Fruit fly (Drosophila melanogaster) whole organism, adult: ENCODE measurements around the gene Nhe2.

Source experiments
- CG11617 ChIP-seq: fragments of 200-800 bp; sonication (Bioruptor generic); optimal IDR thresholded peaks from 2 replicates; lab custom pipeline; 2017; ENCODE audit warnings: mild to moderate bottlenecking, missing biosample characterization, missing genetic modification reagents, missing genetic modification characterization
- CG12768 ChIP-seq: fragments of 200-800 bp; sonication (Bioruptor generic); optimal IDR thresholded peaks from 2 replicates; lab custom pipeline; 2017; ENCODE audit warnings: missing biosample characterization, missing genetic modification characterization, mild to moderate bottlenecking, moderate library complexity, missing genetic modification reagents
- CG14711 ChIP-seq: fragments of 200-800 bp; sonication (Bioruptor generic); optimal IDR thresholded peaks from 2 replicates; lab custom pipeline; 2018; ENCODE audit warnings: missing biosample characterization, mild to moderate bottlenecking, missing genetic modification characterization, moderate library complexity
- CG1620 ChIP-seq: fragments of 200-800 bp; sonication (Bioruptor generic); optimal IDR thresholded peaks from 2 replicates; lab custom pipeline; 2016; ENCODE audit warnings: missing biosample characterization, missing genetic modification characterization
- CG33017 ChIP-seq: fragments of 200-800 bp; sonication (Bioruptor generic); optimal IDR thresholded peaks from 2 replicates; lab custom pipeline; 2018; ENCODE audit warnings: missing biosample characterization, mild to moderate bottlenecking, missing genetic modification characterization, moderate library complexity
- CG5204 ChIP-seq: fragments of 200-800 bp; sonication (Bioruptor generic); optimal IDR thresholded peaks from 2 replicates; lab custom pipeline; 2016; ENCODE audit warnings: missing biosample characterization, missing genetic modification characterization
- CG7045 ChIP-seq: fragments of 200-800 bp; sonication (Bioruptor generic); optimal IDR thresholded peaks from 2 replicates; lab custom pipeline; 2017; ENCODE audit warnings: missing biosample characterization, mild to moderate bottlenecking, missing genetic modification characterization
- CG7101 ChIP-seq: fragments of 200-800 bp; sonication (Bioruptor generic); optimal IDR thresholded peaks from 2 replicates; lab custom pipeline; 2018; ENCODE audit warnings: missing biosample characterization, mild to moderate bottlenecking, missing genetic modification characterization, moderate library complexity
- Clk ChIP-seq: fragments of 200-800 bp; sonication (Bioruptor generic); optimal IDR thresholded peaks from 2 replicates; lab custom pipeline; 2017; ENCODE audit warnings: missing biosample characterization, missing genetic modification characterization
- Crg-1 ChIP-seq: fragments of 200-800 bp; sonication (Bioruptor generic); optimal IDR thresholded peaks from 2 replicates; lab custom pipeline; 2016; ENCODE audit warnings: missing biosample characterization, missing genetic modification characterization
- Hr96 ChIP-seq: fragments of 200-800 bp; sonication (Bioruptor generic); optimal IDR thresholded peaks from 2 replicates; lab custom pipeline; 2016; ENCODE audit warnings: missing biosample characterization, missing genetic modification characterization
- Mnt ChIP-seq: fragments of 200-800 bp; sonication (Bioruptor generic); optimal IDR thresholded peaks from 2 replicates; lab custom pipeline; 2016; ENCODE audit warnings: missing biosample characterization, mild to moderate bottlenecking, missing genetic modification characterization
- bab1 ChIP-seq: fragments of 200-800 bp; sonication (Bioruptor generic); optimal IDR thresholded peaks from 3 replicates; lab custom pipeline; 2019; ENCODE audit warnings: missing biosample characterization, mild to moderate bottlenecking, missing genetic modification characterization, moderate library complexity
- cic ChIP-seq: fragments of 200-800 bp; sonication (Bioruptor generic); optimal IDR thresholded peaks from 2 replicates; lab custom pipeline; 2017; ENCODE audit warnings: missing biosample characterization, mild to moderate bottlenecking, missing genetic modification characterization, moderate library complexity
- cnc ChIP-seq, 2 experiments: fragments of >200 bp; optimal IDR thresholded peaks; 2 replicates each; lab custom pipeline; 2017
- kay ChIP-seq: fragments of 200-800 bp; sonication (Bioruptor generic); peaks from one replicate; lab custom pipeline; 2016; ENCODE audit warnings: missing biosample characterization, missing genetic modification characterization, borderline replicate concordance
- ovo ChIP-seq: fragments of 200-800 bp; sonication (Bioruptor generic); optimal IDR thresholded peaks from 2 replicates; lab custom pipeline; 2016; ENCODE audit warnings: missing biosample characterization, missing genetic modification characterization
- pad ChIP-seq: fragments of 200-800 bp; sonication (Bioruptor generic); optimal IDR thresholded peaks from 3 replicates; lab custom pipeline; 2017; ENCODE audit warnings: missing biosample characterization, missing genetic modification characterization, mild to moderate bottlenecking, moderate library complexity, missing genetic modification reagents
- tj ChIP-seq: fragments of 200-800 bp; sonication (Bioruptor generic); optimal IDR thresholded peaks from 3 replicates; lab custom pipeline; 2017; ENCODE audit warnings: missing biosample characterization, mild to moderate bottlenecking, missing genetic modification characterization, moderate library complexity
- toe ChIP-seq: fragments of 200-800 bp; sonication (Bioruptor generic); optimal IDR thresholded peaks from 2 replicates; lab custom pipeline; 2016; ENCODE audit warnings: missing biosample characterization, missing genetic modification characterization

Nhe2 gene

dm6 chr2L:21086406-21086805 lies 18.0 kb upstream of the Nhe2 start, which contains the start of gene CG33509:
Gene CG33509, minus strand, starts transcription at chr2L:21086506.
- no peak for TF ChIP-seq Mnt (GFP tag; lab: Kevin White, UChicago)
- no peak for TF ChIP-seq Clk (GFP tag; lab: Kevin White, UChicago)
- no peak for TF ChIP-seq cic (GFP tag; lab: Kevin White, UChicago)
- TF ChIP-seq ovo (GFP tag; lab: Kevin White, UChicago), result no peak
- TF ChIP-seq toe (GFP tag; lab: Kevin White, UChicago), result no peak
- no peak for TF ChIP-seq CG1620 (GFP tag; lab: Kevin White, UChicago)
- no peak for TF ChIP-seq CG14711 (tag; lab: Kevin White, UChicago)
- no peak for TF ChIP-seq CG33017 (tag; lab: Kevin White, UChicago)
- TF ChIP-seq CG7045 (GFP tag; lab: Kevin White, UChicago), result no peak
- TF ChIP-seq cnc (optimal IDR thresholded peaks at IDR 0.05; lab: Kevin White, UChicago), result no peak
- TF ChIP-seq CG12768 (GFP tag; lab: Kevin White, UChicago), result no peak
- no peak for TF ChIP-seq bab1

- no peak for TF ChIP-seq CG1620 (GFP tag; lab: Kevin White, UChicago)
- no peak for TF ChIP-seq Mnt (GFP tag; lab: Kevin White, UChicago)
- TF ChIP-seq kay (GFP tag; lab: Kevin White, UChicago), result peak; percentile 15
Measured at dm6 chr2L:21088651-21089050, 15.7 kb upstream of the Nhe2 start, which contains the start of gene ppk13. Gene ppk13, minus strand, starts transcription at chr2L:21088751.

dm6 chr2L:21089075-21089474 lies 15.3 kb upstream of the Nhe2 start, which contains the start of gene CG9259:
Gene CG9259, plus strand, starts transcription at chr2L:21089375.
- no peak for TF ChIP-seq cic (GFP tag; lab: Kevin White, UChicago)
- no peak for TF ChIP-seq pad (GFP tag; lab: Kevin White, UChicago)
- no peak for TF ChIP-seq CG7101 (tag; lab: Kevin White, UChicago)
- TF ChIP-seq CG12768 (GFP tag; lab: Kevin White, UChicago), result no peak
- TF ChIP-seq Crg-1 (GFP tag; lab: Kevin White, UChicago), result no peak
- no peak for TF ChIP-seq bab1

- TF ChIP-seq CG7101 (tag; lab: Kevin White, UChicago) (no peak), cnc (optimal IDR thresholded peaks at IDR 0.05; lab: Kevin White, UChicago) (no peak), CG33017 (tag; lab: Kevin White, UChicago) (no peak), tj (GFP tag; lab: Kevin White, UChicago) (no peak), CG7045 (GFP tag; lab: Kevin White, UChicago) (no peak), CG5204 (GFP tag; lab: Kevin White, UChicago) (no peak), ovo (GFP tag; lab: Kevin White, UChicago) (no peak), bab1 (no peak), CG14711 (tag; lab: Kevin White, UChicago) (no peak), CG1620 (GFP tag; lab: Kevin White, UChicago) (no peak), pad (GFP tag; lab: Kevin White, UChicago) (no peak), kay (GFP tag; lab: Kevin White, UChicago) (no peak), CG12768 (GFP tag; lab: Kevin White, UChicago) (no peak), Mnt (GFP tag; lab: Kevin White, UChicago) (no peak), Crg-1 (GFP tag; lab: Kevin White, UChicago) (no peak)
Measured at dm6 chr2L:21090958-21091357, 13.4 kb upstream of the Nhe2 start, which contains the start of gene CG14397. Gene CG14397, plus strand, starts transcription at chr2L:21091227.

- peak; percentile 5 for TF ChIP-seq bab1
- peak; percentile 8 for TF ChIP-seq CG12768 (GFP tag; lab: Kevin White, UChicago)
- TF ChIP-seq CG33017 (tag; lab: Kevin White, UChicago), result no peak
- TF ChIP-seq tj (GFP tag; lab: Kevin White, UChicago), result peak; percentile 4
- TF ChIP-seq Hr96 (GFP tag; lab: Kevin White, UChicago), result peak; percentile 16
- TF ChIP-seq ovo (GFP tag; lab: Kevin White, UChicago), result peak; percentile 44
- TF ChIP-seq CG14711 (tag; lab: Kevin White, UChicago), result no peak
- no peak for TF ChIP-seq CG11617 (GFP tag; lab: Kevin White, UChicago)
- peak; percentile 36 for TF ChIP-seq pad (GFP tag; lab: Kevin White, UChicago)
- no peak for TF ChIP-seq cic (GFP tag; lab: Kevin White, UChicago)
- TF ChIP-seq cnc (optimal IDR thresholded peaks at IDR 0.05; lab: Kevin White, UChicago), result no peak
- TF ChIP-seq CG5204 (GFP tag; lab: Kevin White, UChicago), result peak; percentile 15
- TF ChIP-seq Mnt (GFP tag; lab: Kevin White, UChicago), result peak; percentile 35
- TF ChIP-seq CG1620 (GFP tag; lab: Kevin White, UChicago), result no peak
- TF ChIP-seq kay (GFP tag; lab: Kevin White, UChicago), result no peak
- peak; percentile 17 for TF ChIP-seq toe (GFP tag; lab: Kevin White, UChicago)
Measured at dm6 chr2L:21096448-21096994, 7.8 kb upstream of the Nhe2 start, which contains the start of gene CG34136. Gene CG34136, plus strand, starts transcription at chr2L:21096922.

dm6 chr2L:21097850-21098249 lies 6.5 kb upstream of the Nhe2 start:
- no peak for TF ChIP-seq Mnt (GFP tag; lab: Kevin White, UChicago)
- no peak for TF ChIP-seq CG7101 (tag; lab: Kevin White, UChicago)
- no peak for TF ChIP-seq CG33017 (tag; lab: Kevin White, UChicago)
- TF ChIP-seq cnc (optimal IDR thresholded peaks at IDR 0.05; lab: Kevin White, UChicago), result no peak
- no peak for TF ChIP-seq CG11617 (GFP tag; lab: Kevin White, UChicago)
- TF ChIP-seq bab1, result no peak
